Worm (Caenorhabditis elegans): Measurements from ENCODE around the gene K04C1.5.

ce11 chrX:14238291-14238758, 9.5 kb upstream of the K04C1.5 start, which contains the start of gene K04C1.2:
- no peak for TF ChIP-seq ztf-23 (GFP tag; IDR thresholded peaks at IDR 0.05)
- TF ChIP-seq flt-1 (GFP tag; IDR thresholded peaks at IDR 0.05): 0 out of 2 replicates have a peak, but pooled peaks have one; percentile 29
- TF ChIP-seq tab-1 (GFP tag; IDR thresholded peaks at IDR 0.05): no peak
- TF ChIP-seq T22C8.4 (GFP tag; IDR thresholded peaks at IDR 0.05): peak; percentile 77
- no peak for TF ChIP-seq ref-1 (GFP tag; conservative IDR thresholded peaks at IDR 0.05)
- no peak for TF ChIP-seq ztf-29 (GFP tag; IDR thresholded peaks at IDR 0.05)
